Worm (Caenorhabditis elegans) whole organism, early embryonic: ENCODE data around the gene clec-73.

Experiments
- B0310.2 ChIP-seq: sonication (generic microtip); optimal IDR thresholded peaks from 2 replicates; lab custom pipeline; 2016; ENCODE audit warnings: mild to moderate bottlenecking, missing genetic modification characterization, missing compliant biosample characterization
- ama-1 ChIP-seq: fragments of 150-350 bp; optimal IDR thresholded peaks from 2 replicates; lab custom pipeline; 2014
- ceh-36 ChIP-seq: sonication (generic microtip); optimal IDR thresholded peaks from 2 replicates; lab custom pipeline; 2016; ENCODE audit warnings: missing genetic modification characterization, inconsistent platforms, missing compliant biosample characterization
- hmbx-1 ChIP-seq: sonication (generic microtip); optimal IDR thresholded peaks from 2 replicates; lab custom pipeline; 2016; ENCODE audit warnings: mild to moderate bottlenecking, missing genetic modification characterization, missing compliant biosample characterization
- hnd-1 ChIP-seq: sonication (generic microtip); optimal IDR thresholded peaks from 2 replicates; lab custom pipeline; 2016; ENCODE audit warnings: missing genetic modification characterization, missing compliant biosample characterization
- sea-1 ChIP-seq: fragments of 200-800 bp; sonication (Bioruptor generic); conservative IDR thresholded peaks from 2 replicates; pipeline ENCODE4 v1.3.6; 2022; ENCODE audit warnings: missing genetic modification characterization, missing compliant biosample characterization
- tbx-37 ChIP-seq: fragments of 200-800 bp; sonication (Bioruptor generic); conservative IDR thresholded peaks from 2 replicates; pipeline ENCODE4 v1.3.6; 2022; ENCODE audit warnings: missing genetic modification reagents, missing genetic modification characterization, missing compliant biosample characterization
- tra-4 ChIP-seq: sonication (generic microtip); optimal IDR thresholded peaks from 2 replicates; lab custom pipeline; 2017; ENCODE audit warnings: missing genetic modification characterization, missing compliant biosample characterization

- TF ChIP-seq tbx-37 (GFP tag; lab: Robert Waterston, UW) (no peak), hnd-1 (tag; lab: Kevin White, UChicago) (no peak), ama-1 (no peak), ceh-36 (tag; lab: Kevin White, UChicago) (no peak), B0310.2 (tag; lab: Kevin White, UChicago) (no peak), tra-4 (tag; lab: Kevin White, UChicago) (no peak), sea-1 (GFP tag; lab: Robert Waterston, UW) (no peak), hmbx-1 (tag; lab: Kevin White, UChicago) (no peak)
Observed at ce11 chrIV:3904620-3905019, 51.4 kb downstream of the clec-73 start, which contains the start of gene F56D6.21.
